Worm (Caenorhabditis elegans) whole organism, early embryonic: Measurements from ENCODE around the gene F01D5.7.

Source experiments
- B0310.2 ChIP-seq: sonication (generic microtip); optimal IDR thresholded peaks from 2 replicates; lab custom pipeline; 2016; ENCODE audit warnings: mild to moderate bottlenecking, missing genetic modification characterization, missing compliant biosample characterization
- F13C5.2 ChIP-seq: sonication (generic microtip); optimal IDR thresholded peaks from 2 replicates; lab custom pipeline; 2017; ENCODE audit warnings: mild to moderate bottlenecking, missing genetic modification characterization, inconsistent platforms, missing compliant biosample characterization
- aly-1 ChIP-seq: sonication (generic microtip); optimal IDR thresholded peaks from 2 replicates; lab custom pipeline; 2016; ENCODE audit warnings: missing genetic modification characterization, missing compliant biosample characterization
- ama-1 ChIP-seq: fragments of 150-350 bp; optimal IDR thresholded peaks from 2 replicates; lab custom pipeline; 2014
- ceh-13 ChIP-seq: fragments of 200-800 bp; sonication (Bioruptor generic); optimal IDR thresholded peaks from 2 replicates; lab custom pipeline; 2018; ENCODE audit warnings: mild to moderate bottlenecking, missing genetic modification characterization, missing compliant biosample characterization
- ceh-36 ChIP-seq: sonication (generic microtip); optimal IDR thresholded peaks from 2 replicates; lab custom pipeline; 2016; ENCODE audit warnings: missing genetic modification characterization, inconsistent platforms, missing compliant biosample characterization
- ets-7 ChIP-seq: sonication (generic microtip); optimal IDR thresholded peaks from 2 replicates; lab custom pipeline; 2016; ENCODE audit warnings: missing genotype, missing genetic modification characterization, missing compliant biosample characterization
- flt-1 ChIP-seq: fragments of 200-800 bp; sonication (Bioruptor generic); IDR thresholded peaks from 2 replicates; pipeline ENCODE4 v1.3.6; 2022; ENCODE audit warnings: missing genetic modification characterization, missing compliant biosample characterization
- hmbx-1 ChIP-seq: sonication (generic microtip); optimal IDR thresholded peaks from 2 replicates; lab custom pipeline; 2016; ENCODE audit warnings: mild to moderate bottlenecking, missing genetic modification characterization, missing compliant biosample characterization
- hmg-4 ChIP-seq: fragments of 200-800 bp; sonication (Bioruptor generic); optimal IDR thresholded peaks from 2 replicates; lab custom pipeline; 2018; ENCODE audit warnings: mild to moderate bottlenecking, missing genetic modification characterization, missing compliant biosample characterization
- hnd-1 ChIP-seq: sonication (generic microtip); optimal IDR thresholded peaks from 2 replicates; lab custom pipeline; 2016; ENCODE audit warnings: missing genetic modification characterization, missing compliant biosample characterization
- pes-1 ChIP-seq: fragments of 200-800 bp; sonication (Bioruptor generic); IDR thresholded peaks from 2 replicates; pipeline ENCODE4 v1.3.6; 2022; ENCODE audit warnings: missing genetic modification reagents, missing genetic modification characterization, missing compliant biosample characterization
- scrt-1 ChIP-seq: fragments of 200-800 bp; sonication (Bioruptor generic); IDR thresholded peaks from 2 replicates; pipeline ENCODE4 v1.3.6; 2022; ENCODE audit warnings: missing genetic modification characterization, missing compliant biosample characterization
- sea-1 ChIP-seq: fragments of 200-800 bp; sonication (Bioruptor generic); conservative IDR thresholded peaks from 2 replicates; pipeline ENCODE4 v1.3.6; 2022; ENCODE audit warnings: missing genetic modification characterization, missing compliant biosample characterization
- tbx-11 ChIP-seq: fragments of 200-800 bp; sonication (Bioruptor generic); IDR thresholded peaks from 2 replicates; pipeline ENCODE4 v1.3.6; 2022; ENCODE audit warnings: missing genetic modification characterization, missing compliant biosample characterization
- tbx-37 ChIP-seq: fragments of 200-800 bp; sonication (Bioruptor generic); conservative IDR thresholded peaks from 2 replicates; pipeline ENCODE4 v1.3.6; 2022; ENCODE audit warnings: missing genetic modification reagents, missing genetic modification characterization, missing compliant biosample characterization
- tra-4 ChIP-seq: sonication (generic microtip); optimal IDR thresholded peaks from 2 replicates; lab custom pipeline; 2017; ENCODE audit warnings: missing genetic modification characterization, missing compliant biosample characterization

Gene F01D5.7

DNA sequence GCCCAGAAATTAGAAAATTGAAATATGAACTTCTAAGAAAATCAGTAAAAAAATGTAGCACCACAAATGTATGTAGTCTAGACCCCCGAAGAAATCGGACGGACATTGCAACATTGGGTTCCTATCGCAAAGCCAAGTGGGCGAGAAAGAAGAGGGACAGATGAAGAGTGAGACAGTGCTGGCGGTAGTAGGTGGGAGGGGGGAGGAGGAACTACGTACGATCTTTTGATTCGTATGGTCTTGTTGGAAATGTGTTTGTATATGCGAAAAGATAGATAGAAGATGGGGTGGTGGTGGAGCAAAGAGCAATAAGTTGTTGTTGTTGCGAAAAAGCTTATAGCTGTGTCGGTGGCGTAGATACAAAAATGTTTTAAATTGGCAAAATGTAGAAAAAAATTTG, 29.9 kb downstream of the F01D5.7 start:
- TF ChIP-seq tbx-37 (0 out of 2 replicates have a peak, but pooled peaks have one; percentile 18), flt-1 (GFP tag; lab: Robert Waterston, UW) (no peak)

ce11 chrII:14039811-14040203, 31.3 kb downstream of the F01D5.7 start:
- no peak for TF ChIP-seq F13C5.2 (tag; lab: Kevin White, UChicago)

DNA sequence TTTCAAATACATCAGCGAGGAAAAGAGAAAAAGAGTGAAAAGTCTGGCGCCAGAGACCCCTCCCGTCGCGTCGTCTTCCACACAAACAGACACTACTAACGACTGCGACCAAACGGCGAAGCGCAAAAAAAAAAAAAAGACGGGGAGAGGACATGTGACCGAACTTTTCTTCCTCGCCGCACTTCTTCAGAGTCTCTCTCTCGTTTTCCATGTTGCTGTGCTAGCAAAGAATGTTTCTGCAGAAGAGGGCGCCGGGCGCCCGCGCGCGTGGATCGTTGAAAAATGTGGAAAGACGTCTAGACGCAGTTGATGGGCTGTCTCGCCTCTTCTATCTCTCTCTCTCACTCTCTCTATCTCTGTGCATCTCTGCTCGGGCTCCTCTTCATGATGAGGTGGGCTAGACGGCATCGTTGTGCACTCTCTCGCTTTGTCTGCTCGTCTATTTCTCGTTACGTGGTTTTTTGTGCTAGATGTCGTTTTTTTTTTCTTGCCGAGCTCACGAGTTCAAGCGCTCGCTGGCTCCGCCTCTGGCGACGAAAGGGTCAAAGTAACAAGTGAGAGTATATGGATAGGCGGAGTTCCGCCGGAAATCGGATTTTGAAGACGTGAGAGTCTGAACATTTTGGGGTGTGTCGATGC, 31.9 kb downstream of the F01D5.7 start:
- TF ChIP-seq tbx-37 (no peak), scrt-1 (0 out of 2 replicates have a peak, but pooled peaks have one; percentile 5)

DNA sequence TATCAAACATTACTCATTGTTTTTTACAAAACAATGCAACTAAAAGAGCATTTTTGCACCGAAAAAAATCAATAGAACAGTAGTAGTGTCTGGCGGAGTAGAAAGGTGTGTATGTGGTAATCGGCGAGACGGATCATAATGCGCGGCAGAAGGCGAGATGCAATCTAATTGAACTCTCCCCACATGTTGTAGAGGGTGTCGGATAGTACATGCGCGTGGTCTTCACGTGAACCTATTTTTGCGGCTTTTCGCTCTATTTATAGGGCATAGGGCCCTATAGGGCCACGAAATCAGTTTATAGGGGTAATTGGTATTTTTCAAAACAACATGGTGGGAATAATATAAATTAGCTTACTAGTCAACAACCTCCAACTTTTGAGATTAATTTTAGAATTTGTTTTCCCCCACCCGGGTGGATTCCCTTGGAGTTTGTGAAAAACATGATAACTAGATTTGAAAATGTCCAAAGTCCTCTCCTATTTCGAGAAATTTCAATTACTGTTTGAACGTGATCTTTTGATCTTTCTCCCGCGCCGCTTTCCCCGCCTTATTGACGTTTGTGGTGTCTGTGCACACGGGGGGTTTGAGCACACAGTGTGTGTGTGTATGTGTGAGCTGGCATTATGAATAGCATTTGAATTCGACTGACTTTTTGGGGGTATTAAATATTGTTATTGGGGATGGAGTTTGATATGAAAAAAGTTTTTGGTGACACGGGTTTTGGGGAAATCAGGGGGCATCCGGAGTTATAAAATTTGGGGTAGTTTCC, 34.6 kb downstream of the F01D5.7 start:
- TF ChIP-seq ets-7 (tag; lab: Kevin White, UChicago) = no peak
- no peak for TF ChIP-seq aly-1
- no peak for TF ChIP-seq tbx-11 (GFP tag; lab: Robert Waterston, UW)
- no peak for TF ChIP-seq ceh-13 (GFP tag; lab: Kevin White, UChicago)
- TF ChIP-seq ceh-36 (tag; lab: Kevin White, UChicago) = no peak
- TF ChIP-seq hnd-1 (tag; lab: Kevin White, UChicago) = no peak
- TF ChIP-seq scrt-1 = no peak
- no peak for TF ChIP-seq pes-1
- no peak for TF ChIP-seq B0310.2 (tag; lab: Kevin White, UChicago)
- TF ChIP-seq tra-4 (tag; lab: Kevin White, UChicago) = no peak
- no peak for TF ChIP-seq tbx-37
- no peak for TF ChIP-seq ama-1 (lab: Kevin White, UChicago)
- TF ChIP-seq flt-1 (GFP tag; lab: Robert Waterston, UW) = no peak
- no peak for TF ChIP-seq hmbx-1 (tag; lab: Kevin White, UChicago)
- TF ChIP-seq hmg-4 (GFP tag; lab: Kevin White, UChicago) = no peak
- no peak for TF ChIP-seq F13C5.2 (tag; lab: Kevin White, UChicago)
- TF ChIP-seq sea-1 = no peak

DNA sequence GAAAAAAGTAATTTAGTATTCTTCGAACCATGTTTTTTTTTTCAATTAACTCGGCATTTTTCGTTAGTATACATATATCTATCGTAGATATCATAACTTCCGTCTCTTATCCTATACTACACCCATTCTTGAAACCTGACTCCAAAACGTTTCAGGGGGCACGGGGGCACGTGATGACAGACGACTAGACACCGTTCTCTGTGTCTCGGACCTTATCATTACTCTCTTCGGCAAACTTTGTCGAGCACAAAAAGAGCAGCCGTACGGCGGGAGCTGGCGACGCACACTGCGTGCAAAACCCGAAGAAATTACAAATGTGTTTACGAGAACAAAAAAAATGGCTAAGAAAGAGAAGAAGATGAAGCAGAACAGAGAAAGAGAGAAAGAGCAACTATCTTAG, 35.7 kb downstream of the F01D5.7 start:
- TF ChIP-seq flt-1 (GFP tag; lab: Robert Waterston, UW) (no peak), ceh-36 (tag; lab: Kevin White, UChicago) (no peak), ceh-13 (GFP tag; lab: Kevin White, UChicago) (no peak), ets-7 (tag; lab: Kevin White, UChicago) (no peak), hnd-1 (tag; lab: Kevin White, UChicago) (no peak), F13C5.2 (tag; lab: Kevin White, UChicago) (no peak), hmg-4 (GFP tag; lab: Kevin White, UChicago) (no peak), tbx-11 (GFP tag; lab: Robert Waterston, UW) (no peak), hmbx-1 (tag; lab: Kevin White, UChicago) (no peak), tbx-37 (no peak), pes-1 (no peak; the same call in 1 of the 2 replicates), tra-4 (tag; lab: Kevin White, UChicago) (no peak), B0310.2 (tag; lab: Kevin White, UChicago) (no peak), aly-1 (no peak)

DNA sequence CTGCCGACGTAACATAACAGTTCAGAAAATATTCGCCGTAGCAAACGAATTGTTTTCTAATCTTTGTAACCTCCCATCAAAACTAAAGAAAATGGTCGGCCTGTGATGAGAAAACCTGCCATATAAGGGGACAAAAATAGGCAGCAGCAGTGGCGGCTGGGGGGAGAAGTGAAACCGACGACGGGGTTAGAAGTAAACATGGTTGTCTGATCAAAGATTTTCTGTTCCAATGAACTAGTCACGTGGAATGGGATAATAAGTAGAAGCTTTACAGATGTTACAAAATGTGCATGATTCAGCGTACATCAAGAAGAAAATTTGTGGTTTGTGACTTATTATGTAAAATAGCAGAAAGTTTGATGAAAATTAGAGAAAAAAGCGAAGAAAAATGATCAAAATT, 36.8 kb downstream of the F01D5.7 start:
- TF ChIP-seq pes-1 (no peak), F13C5.2 (tag; lab: Kevin White, UChicago) (no peak), hnd-1 (tag; lab: Kevin White, UChicago) (no peak), ceh-36 (tag; lab: Kevin White, UChicago) (no peak)

- TF ChIP-seq B0310.2 (tag; lab: Kevin White, UChicago) = no peak
- no peak for TF ChIP-seq tbx-37
- TF ChIP-seq pes-1 = no peak
- no peak for TF ChIP-seq flt-1 (GFP tag; lab: Robert Waterston, UW)
- TF ChIP-seq ceh-36 (tag; lab: Kevin White, UChicago) = no peak
- no peak for TF ChIP-seq hnd-1 (tag; lab: Kevin White, UChicago)
- TF ChIP-seq ama-1 (lab: Kevin White, UChicago) = no peak
- TF ChIP-seq F13C5.2 (tag; lab: Kevin White, UChicago) = no peak
- TF ChIP-seq ets-7 (tag; lab: Kevin White, UChicago) = no peak
- no peak for TF ChIP-seq hmbx-1 (tag; lab: Kevin White, UChicago)
- no peak for TF ChIP-seq aly-1
- TF ChIP-seq hmg-4 (GFP tag; lab: Kevin White, UChicago) = no peak
- TF ChIP-seq tbx-11 (GFP tag; lab: Robert Waterston, UW) = no peak
- no peak for TF ChIP-seq ceh-13 (GFP tag; lab: Kevin White, UChicago)
- no peak for TF ChIP-seq scrt-1
Observed at ce11 chrII:14045934-14046470, 37.5 kb downstream of the F01D5.7 start.

DNA sequence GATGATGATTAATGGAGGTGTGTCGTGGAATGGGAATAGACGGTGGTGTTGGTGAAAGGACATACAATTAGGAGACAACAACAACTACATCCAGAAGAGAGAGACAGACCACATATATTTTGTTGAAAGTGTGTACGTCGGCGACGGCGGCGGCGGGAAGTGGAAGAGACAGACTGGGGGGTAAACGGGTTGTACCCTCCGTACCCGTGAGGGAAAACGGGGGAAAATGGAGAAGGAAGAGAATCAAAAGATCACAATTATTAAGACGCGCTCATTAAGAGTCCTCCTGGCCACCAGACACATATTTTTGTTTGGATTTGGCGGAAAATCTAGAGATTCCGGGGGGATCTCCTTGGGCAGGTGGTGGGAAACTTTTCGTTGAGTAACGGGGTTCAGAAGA, 38.0 kb downstream of the F01D5.7 start:
- TF ChIP-seq hmg-4 (GFP tag; lab: Kevin White, UChicago) (peak; percentile 14), ceh-36 (tag; lab: Kevin White, UChicago) (no peak)
